Fruit fly (Drosophila melanogaster): ENCODE measurements around the gene CG6012.

DNA sequence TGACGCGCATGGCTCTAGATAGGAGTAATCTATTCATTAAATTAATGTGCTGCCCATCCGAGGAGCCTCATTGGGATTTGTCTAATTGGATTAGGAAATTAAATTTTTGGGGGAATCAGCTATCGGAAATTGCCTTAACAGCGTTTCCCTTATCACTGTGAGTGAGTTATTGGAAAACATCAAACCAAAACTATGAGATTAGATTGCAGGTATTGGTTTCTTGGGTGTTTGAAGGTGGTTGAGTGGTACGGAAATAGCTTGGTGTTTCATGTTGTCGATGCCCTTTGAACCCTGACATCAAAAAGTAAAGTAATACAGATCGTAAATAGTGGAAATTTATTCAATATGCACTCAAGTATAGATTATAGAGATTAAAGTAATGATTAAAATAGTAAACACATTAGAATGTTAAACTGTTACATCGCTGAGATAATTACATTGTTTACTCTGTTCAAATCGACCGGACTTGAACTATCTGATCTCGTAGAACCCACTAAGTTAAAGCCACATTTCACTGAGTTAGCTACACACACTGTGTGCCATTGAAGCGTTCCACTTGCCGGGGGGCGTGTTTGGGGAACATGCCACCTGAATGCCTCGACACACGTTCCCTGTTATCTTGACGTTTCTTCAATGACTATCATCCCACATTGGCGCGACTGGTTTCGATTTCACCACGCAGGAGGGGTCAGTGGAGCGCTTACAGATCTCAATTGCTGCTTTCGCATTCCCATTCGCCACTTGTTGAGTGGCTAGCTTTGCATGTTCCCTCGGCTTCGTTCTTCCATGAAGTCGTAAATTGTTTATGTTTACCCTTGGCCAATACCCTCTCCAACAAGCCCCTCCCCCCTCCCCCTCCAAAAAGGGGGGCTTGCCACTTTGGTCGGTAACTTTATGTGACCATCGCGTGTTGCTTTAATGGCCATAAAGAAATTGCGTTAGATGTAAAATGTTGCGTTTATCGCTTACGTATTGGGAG, 21.9 kb upstream of the CG6012 start:
- TF ChIP-seq Hr78 (GFP tag; optimal IDR thresholded peaks at IDR 0.05) (no peak), br (GFP tag; optimal IDR thresholded peaks at IDR 0.05) (no peak), psq (GFP tag; optimal IDR thresholded peaks at IDR 0.05) (no peak), sage (GFP tag; optimal IDR thresholded peaks at IDR 0.05) (no peak), fru (GFP tag; optimal IDR thresholded peaks at IDR 0.05) (no peak), OdsH (GFP tag; optimal IDR thresholded peaks at IDR 0.05) (no peak), ey (GFP tag; optimal IDR thresholded peaks at IDR 0.05) (no peak), Vsx2 (GFP tag; optimal IDR thresholded peaks at IDR 0.05; ENCODE audit: partially characterized antibody) (no peak), CrebA (GFP tag; optimal IDR thresholded peaks at IDR 0.05; ENCODE audit: borderline replicate concordance) (no peak), Dfd (GFP tag; optimal IDR thresholded peaks at IDR 0.05) (no peak)
